Worm (Caenorhabditis elegans): ENCODE data around the gene F18H3.1.
A peak's percentile ranks its signal among the peaks of the same experiment; 100 is the strongest.

Gene F18H3.1

DNA sequence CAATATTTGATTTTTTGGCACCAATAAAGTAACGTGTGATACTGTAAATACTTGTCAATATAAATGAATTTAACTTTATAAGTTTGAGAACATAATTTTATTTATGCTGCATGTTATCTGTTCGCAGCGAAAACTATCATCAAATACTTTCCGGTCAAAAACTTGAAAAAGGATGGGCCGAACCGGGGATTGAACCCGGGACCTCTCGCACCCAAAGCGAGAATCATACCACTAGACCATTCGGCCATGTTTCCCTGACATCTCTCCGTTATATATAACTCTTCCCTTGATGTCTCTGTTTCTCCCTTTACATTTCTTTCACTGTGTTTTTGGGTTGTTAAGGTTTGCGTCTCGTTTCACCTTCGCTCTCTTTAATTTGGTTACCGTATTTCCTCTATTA lies 7.7 kb upstream of the F18H3.1 start:
- TF ChIP-seq scrt-1 (GFP tag; IDR thresholded peaks at IDR 0.05) (peak; percentile 87), sea-1 (GFP tag; conservative IDR thresholded peaks at IDR 0.05) (peak; percentile 92), hmbx-1 (tag; optimal IDR thresholded peaks at IDR 0.05) (peak; percentile 63), ets-7 (tag; optimal IDR thresholded peaks at IDR 0.05) (peak; percentile 72), ama-1 (optimal IDR thresholded peaks at IDR 0.05) (no peak), F13C5.2 (tag; optimal IDR thresholded peaks at IDR 0.05) (peak; percentile 87), pes-1 (GFP tag; IDR thresholded peaks at IDR 0.05) (peak; percentile 90), tra-4 (tag; optimal IDR thresholded peaks at IDR 0.05) (peak; percentile 36), hnd-1 (tag; optimal IDR thresholded peaks at IDR 0.05) (peak; percentile 73), tbx-37 (GFP tag; conservative IDR thresholded peaks at IDR 0.05) (peak; percentile 86), ceh-36 (tag; optimal IDR thresholded peaks at IDR 0.05) (peak; percentile 70), hmg-4 (GFP tag; optimal IDR thresholded peaks at IDR 0.05) (peak; percentile 86), tbx-11 (GFP tag; IDR thresholded peaks at IDR 0.05) (peak; percentile 84), B0310.2 (tag; optimal IDR thresholded peaks at IDR 0.05) (peak; percentile 73), ceh-13 (GFP tag; optimal IDR thresholded peaks at IDR 0.05) (peak; percentile 69), aly-1 (tag; optimal IDR thresholded peaks at IDR 0.05) (peak; percentile 76), flt-1 (GFP tag; IDR thresholded peaks at IDR 0.05) (peak; percentile 86)

- TF ChIP-seq pes-1 (GFP tag; IDR thresholded peaks at IDR 0.05) (no peak), ama-1 (optimal IDR thresholded peaks at IDR 0.05) (no peak), tra-4 (tag; optimal IDR thresholded peaks at IDR 0.05) (no peak), F13C5.2 (tag; optimal IDR thresholded peaks at IDR 0.05) (no peak), tbx-11 (GFP tag; IDR thresholded peaks at IDR 0.05) (no peak), ceh-13 (GFP tag; optimal IDR thresholded peaks at IDR 0.05) (no peak), hnd-1 (tag; optimal IDR thresholded peaks at IDR 0.05) (no peak), hmg-4 (GFP tag; optimal IDR thresholded peaks at IDR 0.05) (no peak), ceh-36 (tag; optimal IDR thresholded peaks at IDR 0.05) (no peak), hmbx-1 (tag; optimal IDR thresholded peaks at IDR 0.05) (no peak)
Observed at ce11 chrX:13514384-13514783, 5.1 kb upstream of the F18H3.1 start.

ce11 chrX:13525094-13525493 lies 5.6 kb downstream of the F18H3.1 start:
- TF ChIP-seq pes-1 (GFP tag; IDR thresholded peaks at IDR 0.05) (no peak), sea-1 (GFP tag; conservative IDR thresholded peaks at IDR 0.05) (no peak), tra-4 (tag; optimal IDR thresholded peaks at IDR 0.05) (no peak), tbx-37 (GFP tag; conservative IDR thresholded peaks at IDR 0.05) (no peak), aly-1 (tag; optimal IDR thresholded peaks at IDR 0.05) (no peak), flt-1 (GFP tag; IDR thresholded peaks at IDR 0.05) (no peak), ets-7 (tag; optimal IDR thresholded peaks at IDR 0.05) (no peak), B0310.2 (tag; optimal IDR thresholded peaks at IDR 0.05) (no peak), F13C5.2 (tag; optimal IDR thresholded peaks at IDR 0.05) (no peak), hmbx-1 (tag; optimal IDR thresholded peaks at IDR 0.05) (no peak), hnd-1 (tag; optimal IDR thresholded peaks at IDR 0.05) (no peak), scrt-1 (GFP tag; IDR thresholded peaks at IDR 0.05) (no peak), ceh-36 (tag; optimal IDR thresholded peaks at IDR 0.05) (no peak), ama-1 (optimal IDR thresholded peaks at IDR 0.05) (no peak)

ce11 chrX:13526219-13527218 lies 7.1 kb downstream of the F18H3.1 start:
- TF ChIP-seq tbx-37 (GFP tag; conservative IDR thresholded peaks at IDR 0.05) (no peak), ceh-36 (tag; optimal IDR thresholded peaks at IDR 0.05) (no peak), B0310.2 (tag; optimal IDR thresholded peaks at IDR 0.05) (no peak), F13C5.2 (tag; optimal IDR thresholded peaks at IDR 0.05) (no peak), tbx-11 (GFP tag; IDR thresholded peaks at IDR 0.05) (no peak), aly-1 (tag; optimal IDR thresholded peaks at IDR 0.05) (no peak), ama-1 (optimal IDR thresholded peaks at IDR 0.05) (no peak), hmg-4 (GFP tag; optimal IDR thresholded peaks at IDR 0.05) (no peak), sea-1 (GFP tag; conservative IDR thresholded peaks at IDR 0.05) (no peak), hnd-1 (tag; optimal IDR thresholded peaks at IDR 0.05) (no peak), ets-7 (tag; optimal IDR thresholded peaks at IDR 0.05) (no peak), flt-1 (GFP tag; IDR thresholded peaks at IDR 0.05) (no peak), pes-1 (GFP tag; IDR thresholded peaks at IDR 0.05) (no peak), hmbx-1 (tag; optimal IDR thresholded peaks at IDR 0.05) (no peak)

- TF ChIP-seq flt-1 (GFP tag; IDR thresholded peaks at IDR 0.05) (peak; percentile 24; the same call in 1 of the 2 replicates), tbx-11 (GFP tag; IDR thresholded peaks at IDR 0.05) (no peak), ceh-13 (GFP tag; optimal IDR thresholded peaks at IDR 0.05) (no peak), tra-4 (tag; optimal IDR thresholded peaks at IDR 0.05) (no peak), aly-1 (tag; optimal IDR thresholded peaks at IDR 0.05) (peak; percentile 72), pes-1 (GFP tag; IDR thresholded peaks at IDR 0.05) (peak; percentile 48; the same call in 1 of the 2 replicates), hnd-1 (tag; optimal IDR thresholded peaks at IDR 0.05) (no peak), scrt-1 (GFP tag; IDR thresholded peaks at IDR 0.05) (0 out of 2 replicates have a peak, but pooled peaks have one; percentile 43), ama-1 (optimal IDR thresholded peaks at IDR 0.05) (no peak), tbx-37 (GFP tag; conservative IDR thresholded peaks at IDR 0.05) (no peak), B0310.2 (tag; optimal IDR thresholded peaks at IDR 0.05) (no peak), sea-1 (GFP tag; conservative IDR thresholded peaks at IDR 0.05) (no peak), hmg-4 (GFP tag; optimal IDR thresholded peaks at IDR 0.05) (peak; percentile 87), F13C5.2 (tag; optimal IDR thresholded peaks at IDR 0.05) (peak; percentile 69), ceh-36 (tag; optimal IDR thresholded peaks at IDR 0.05) (no peak), hmbx-1 (tag; optimal IDR thresholded peaks at IDR 0.05) (no peak), ets-7 (tag; optimal IDR thresholded peaks at IDR 0.05) (peak; percentile 44)
Observed at ce11 chrX:13527347-13528092, 8.1 kb downstream of the F18H3.1 start, which contains the start of gene pab-2. pab-2 (minus strand) TSS chrX:13527415.

DNA sequence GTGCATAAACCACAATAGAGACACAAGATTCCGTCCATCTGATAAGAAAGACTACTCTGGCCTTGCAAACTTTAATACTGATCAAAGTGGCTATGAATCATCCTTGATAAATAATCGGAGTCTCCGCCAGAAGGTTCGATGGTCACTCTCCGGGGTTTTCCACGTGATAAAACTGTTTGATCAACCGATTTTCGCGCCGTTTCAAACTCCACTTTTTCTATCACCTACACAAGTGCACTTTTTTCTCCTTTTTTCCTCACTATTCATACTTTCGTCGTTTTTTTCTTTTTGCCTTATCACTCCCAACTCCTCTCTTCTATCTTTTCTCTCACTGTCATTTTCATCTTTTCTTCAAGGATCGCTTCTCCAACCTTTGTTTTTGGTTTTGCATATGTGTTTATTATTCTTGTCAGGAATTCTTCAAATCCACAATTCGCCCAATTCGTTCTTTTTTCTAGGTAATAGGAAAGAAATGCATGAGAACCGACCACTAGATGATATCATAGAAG lies 9.2 kb downstream of the F18H3.1 start, which contains the start of gene F18H3.4:
F18H3.4 (plus strand) TSS at position 459 of the 509 bp plus-strand sequence.
- TF ChIP-seq tbx-37 (GFP tag; conservative IDR thresholded peaks at IDR 0.05), result no peak
- TF ChIP-seq ceh-36 (tag; optimal IDR thresholded peaks at IDR 0.05), result no peak
- no peak for TF ChIP-seq sea-1 (GFP tag; conservative IDR thresholded peaks at IDR 0.05)
- TF ChIP-seq ama-1 (optimal IDR thresholded peaks at IDR 0.05), result no peak
